Fruit fly (Drosophila melanogaster): ENCODE measurements around the gene prt.

DNA sequence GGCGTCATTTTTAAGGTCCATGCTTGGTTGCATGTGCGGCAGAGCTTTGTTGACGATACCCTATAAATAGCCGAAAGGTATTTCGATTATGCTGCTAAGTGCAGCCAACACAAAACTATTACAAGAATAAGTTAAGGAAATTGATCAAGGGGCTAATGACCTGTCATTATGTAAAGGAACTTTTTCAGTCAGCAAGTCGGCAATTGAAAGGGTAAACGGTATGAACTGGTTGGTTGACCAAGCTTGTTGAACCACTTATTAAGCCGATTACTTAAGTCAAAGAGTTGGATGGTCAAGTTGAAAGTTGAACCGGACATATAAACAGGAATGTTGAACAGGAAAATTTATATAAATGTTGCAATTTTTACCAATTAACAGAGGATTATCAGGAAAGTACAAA is 25.7 kb downstream of the prt start:
- TF ChIP-seq h (GFP tag; optimal IDR thresholded peaks at IDR 0.05) (no peak), jim (GFP tag; optimal IDR thresholded peaks at IDR 0.05) (no peak), br (GFP tag; optimal IDR thresholded peaks at IDR 0.05) (no peak), CG9705 (GFP tag; optimal IDR thresholded peaks at IDR 0.05) (no peak), ey (GFP tag; optimal IDR thresholded peaks at IDR 0.05) (no peak), lola (GFP tag; optimal IDR thresholded peaks at IDR 0.05) (no peak), psq (GFP tag; optimal IDR thresholded peaks at IDR 0.05) (no peak), usp (GFP tag; optimal IDR thresholded peaks at IDR 0.05) (no peak), Dfd (GFP tag; optimal IDR thresholded peaks at IDR 0.05) (no peak), OdsH (GFP tag; optimal IDR thresholded peaks at IDR 0.05) (no peak), Mio (GFP tag; optimal IDR thresholded peaks at IDR 0.05) (no peak), Myc (optimal IDR thresholded peaks at IDR 0.05) (no peak)
